Worm (Caenorhabditis elegans) whole organism, L3 larva: Measurements from ENCODE around the gene C15H9.5.

Source experiments
- R02D3.7 ChIP-seq: fragments of 150-350 bp; optimal IDR thresholded peaks from 2 replicates; lab custom pipeline; 2014; ENCODE audit warnings: missing biosample characterization, missing genetic modification characterization
- ZK546.5 ChIP-seq: sonication (generic microtip); optimal IDR thresholded peaks from 2 replicates; lab custom pipeline; 2017; ENCODE audit warnings: missing biosample characterization, missing genetic modification characterization
- aly-2 ChIP-seq: fragments of 150-350 bp; optimal IDR thresholded peaks from 2 replicates; lab custom pipeline; 2014; ENCODE audit warnings: missing biosample characterization, missing genetic modification characterization
- ama-1 ChIP-seq: fragments of 150-350 bp; optimal IDR thresholded peaks from 2 replicates; lab custom pipeline; 2018
- ceh-16 ChIP-seq: sonication (generic microtip); optimal IDR thresholded peaks from 2 replicates; lab custom pipeline; 2017; ENCODE audit warnings: missing biosample characterization, missing genetic modification characterization
- ceh-28 ChIP-seq: fragments of 150-350 bp; optimal IDR thresholded peaks from 2 replicates; lab custom pipeline; 2014; ENCODE audit warnings: missing biosample characterization, missing genetic modification reagents, missing genetic modification characterization
- ceh-82 ChIP-seq: fragments of 150-350 bp; optimal IDR thresholded peaks from 2 replicates; lab custom pipeline; 2014; ENCODE audit warnings: missing biosample characterization, missing genetic modification characterization
- ceh-9 ChIP-seq: sonication (generic microtip); optimal IDR thresholded peaks from 2 replicates; lab custom pipeline; 2018; ENCODE audit warnings: missing biosample characterization, missing genetic modification characterization
- daf-12 ChIP-seq: fragments of 150-350 bp; optimal IDR thresholded peaks from 2 replicates; lab custom pipeline; 2014; ENCODE audit warnings: missing biosample characterization, missing genetic modification reagents, missing genetic modification characterization
- egl-27 ChIP-seq: sonication (generic microtip); optimal IDR thresholded peaks from 4 replicates; lab custom pipeline; 2017; ENCODE audit warnings: missing biosample characterization, missing genetic modification reagents, missing genetic modification characterization
- egl-5 ChIP-seq: fragments of 150-350 bp; optimal IDR thresholded peaks from 2 replicates; lab custom pipeline; 2017; ENCODE audit warnings: missing biosample characterization, missing genetic modification reagents, missing genetic modification characterization, inconsistent platforms
- elt-1 ChIP-seq: fragments of 150-350 bp; optimal IDR thresholded peaks from 2 replicates; lab custom pipeline; 2014; ENCODE audit warnings: missing biosample characterization, missing genetic modification characterization
- elt-2 ChIP-seq: sonication (generic microtip); optimal IDR thresholded peaks from 2 replicates; lab custom pipeline; 2016; ENCODE audit warnings: missing genetic modification reagents, mild to moderate bottlenecking, missing genetic modification characterization, missing compliant biosample characterization
- elt-3 ChIP-seq, 3 experiments: fragments of 150-350 bp in 1 of 3; sonication (generic microtip) in 2 of 3; optimal IDR thresholded peaks; 2 replicates in 2 of 3; 4 replicates in 1 of 3; lab custom pipeline; 2014 to 2017; ENCODE audit warnings: missing biosample characterization in 3 of 3, missing genetic modification characterization in 3 of 3
- fkh-10 ChIP-seq: sonication (generic microtip); optimal IDR thresholded peaks from 2 replicates; lab custom pipeline; 2017; ENCODE audit warnings: missing biosample characterization, missing genetic modification reagents, missing genetic modification characterization
- fkh-2 ChIP-seq: fragments of 150-350 bp; optimal IDR thresholded peaks from 2 replicates; lab custom pipeline; 2014; ENCODE audit warnings: missing biosample characterization, missing genetic modification reagents, missing genetic modification characterization
- fos-1 ChIP-seq: fragments of 150-350 bp; optimal IDR thresholded peaks from 2 replicates; lab custom pipeline; 2014; ENCODE audit warnings: missing biosample characterization, missing genetic modification characterization
- hmg-11 ChIP-seq: sonication (generic microtip); optimal IDR thresholded peaks from 2 replicates; lab custom pipeline; 2016; ENCODE audit warnings: missing genetic modification characterization, missing compliant biosample characterization
- jun-1 ChIP-seq: fragments of 150-350 bp; optimal IDR thresholded peaks from 2 replicates; lab custom pipeline; 2014; ENCODE audit warnings: missing biosample characterization, missing genetic modification reagents, missing genetic modification characterization
- lin-15B ChIP-seq: fragments of 150-350 bp; optimal IDR thresholded peaks from 2 replicates; lab custom pipeline; 2014; ENCODE audit warnings: missing biosample characterization, missing genetic modification characterization
- lin-39 ChIP-seq: fragments of 150-350 bp; optimal IDR thresholded peaks from 2 replicates; lab custom pipeline; 2018; ENCODE audit warnings: missing biosample characterization, missing genetic modification reagents, missing genetic modification characterization
- lsy-12 ChIP-seq: sonication (generic microtip); optimal IDR thresholded peaks from 2 replicates; lab custom pipeline; 2016; ENCODE audit warnings: mild to moderate bottlenecking, missing genetic modification characterization, missing compliant biosample characterization
- mdl-1 ChIP-seq: fragments of 150-350 bp; optimal IDR thresholded peaks from 2 replicates; lab custom pipeline; 2014; ENCODE audit warnings: missing biosample characterization, missing genetic modification characterization
- mml-1 ChIP-seq: fragments of 150-350 bp; sonication (generic microtip); optimal IDR thresholded peaks from 3 replicates; lab custom pipeline; 2014; ENCODE audit warnings: missing biosample characterization, missing genetic modification characterization
- nfya-1 ChIP-seq: sonication (generic microtip); optimal IDR thresholded peaks from 2 replicates; lab custom pipeline; 2017; ENCODE audit warnings: missing genetic modification characterization, mild to moderate bottlenecking, missing compliant biosample characterization, antibody characterized with exemption, moderate library complexity; ENCODE audit not compliant: insufficient read depth
- nhr-11 ChIP-seq: fragments of 150-350 bp; optimal IDR thresholded peaks from 2 replicates; lab custom pipeline; 2014; ENCODE audit warnings: missing biosample characterization, missing genetic modification characterization
- nhr-12 ChIP-seq: fragments of 150-350 bp; optimal IDR thresholded peaks from 2 replicates; lab custom pipeline; 2014; ENCODE audit warnings: missing biosample characterization, missing genetic modification characterization
- nhr-23 ChIP-seq: fragments of 150-350 bp; optimal IDR thresholded peaks from 2 replicates; lab custom pipeline; 2014; ENCODE audit warnings: missing biosample characterization, missing genetic modification reagents, missing genetic modification characterization
- nhr-237 ChIP-seq: fragments of 150-350 bp; optimal IDR thresholded peaks from 2 replicates; lab custom pipeline; 2014; ENCODE audit warnings: missing biosample characterization, missing genetic modification characterization
- nhr-28 ChIP-seq: fragments of 150-350 bp; optimal IDR thresholded peaks from 2 replicates; lab custom pipeline; 2014; ENCODE audit warnings: missing biosample characterization, missing genetic modification characterization
- nhr-43 ChIP-seq: sonication (generic microtip); optimal IDR thresholded peaks from 2 replicates; lab custom pipeline; 2016; ENCODE audit warnings: mild to moderate bottlenecking, missing genetic modification characterization, missing compliant biosample characterization; ENCODE audit not compliant: poor library complexity, severe bottlenecking
- nhr-67 ChIP-seq: fragments of 150-350 bp; optimal IDR thresholded peaks from 2 replicates; lab custom pipeline; 2014; ENCODE audit warnings: missing biosample characterization, missing genetic modification characterization
- nhr-76 ChIP-seq: fragments of 150-350 bp; sonication (generic microtip); optimal IDR thresholded peaks from 5 replicates; lab custom pipeline; 2014; ENCODE audit warnings: missing biosample characterization, missing genetic modification characterization
- nhr-77 ChIP-seq: fragments of 150-350 bp; optimal IDR thresholded peaks from 2 replicates; lab custom pipeline; 2014; ENCODE audit warnings: missing biosample characterization, missing genetic modification characterization
- pha-4 ChIP-seq: fragments of 150-350 bp; optimal IDR thresholded peaks from 2 replicates; lab custom pipeline; 2014; ENCODE audit warnings: missing biosample characterization, missing genetic modification reagents, missing genetic modification characterization
- pqm-1 ChIP-seq: fragments of 150-350 bp; optimal IDR thresholded peaks from 2 replicates; lab custom pipeline; 2017; ENCODE audit warnings: missing biosample characterization, missing genetic modification characterization, inconsistent platforms
- sea-2 ChIP-seq: fragments of 150-350 bp; sonication (generic microtip); optimal IDR thresholded peaks from 4 replicates; lab custom pipeline; 2014; ENCODE audit warnings: missing biosample characterization, missing genetic modification reagents, missing genetic modification characterization
- skn-1 ChIP-seq: fragments of 150-350 bp; optimal IDR thresholded peaks from 2 replicates; lab custom pipeline; 2014; ENCODE audit warnings: missing biosample characterization, missing genetic modification characterization
- snpc-4 ChIP-seq: fragments of 150-350 bp; optimal IDR thresholded peaks from 2 replicates; lab custom pipeline; 2014; ENCODE audit warnings: missing biosample characterization, missing genetic modification characterization
- tbx-2 ChIP-seq: sonication (generic microtip); optimal IDR thresholded peaks from 2 replicates; lab custom pipeline; 2016; ENCODE audit warnings: mild to moderate bottlenecking, missing genetic modification characterization, missing compliant biosample characterization
- unc-62 ChIP-seq: fragments of 150-350 bp; sonication (generic microtip); optimal IDR thresholded peaks from 4 replicates; lab custom pipeline; 2014; ENCODE audit warnings: missing biosample characterization, missing genetic modification reagents, missing genetic modification characterization
- zag-1 ChIP-seq: fragments of 150-350 bp; optimal IDR thresholded peaks from 2 replicates; lab custom pipeline; 2014; ENCODE audit warnings: missing biosample characterization, missing genetic modification characterization
- ztf-11 ChIP-seq: fragments of 150-350 bp; optimal IDR thresholded peaks from 2 replicates; lab custom pipeline; 2014; ENCODE audit warnings: missing biosample characterization, missing genetic modification characterization
- ztf-4 ChIP-seq: fragments of 150-350 bp; optimal IDR thresholded peaks from 2 replicates; lab custom pipeline; 2014; ENCODE audit warnings: missing biosample characterization, missing genetic modification characterization

The C15H9.5 gene

ce11 chrX:6087676-6088075, 5.4 kb upstream of the C15H9.5 start, which contains the start of gene C45B2.8:
Gene C45B2.8, plus strand, starts transcription at chrX:6087976.
- no peak for TF ChIP-seq egl-5
- no peak for TF ChIP-seq nhr-77 (tag; lab: Kevin White, UChicago)

ce11 chrX:6088718-6089117, 4.4 kb upstream of the C15H9.5 start:
- peak; percentile 13 for TF ChIP-seq skn-1 (tag; lab: Kevin White, UChicago)
- TF ChIP-seq lsy-12 (tag; lab: Kevin White, UChicago) = peak; percentile 62
- TF ChIP-seq pqm-1 (tag; lab: Kevin White, UChicago) = peak; percentile 29
- TF ChIP-seq unc-62 (GFP tag; lab: Kevin White, UChicago) = no peak
- peak; percentile 36 for TF ChIP-seq nhr-77 (tag; lab: Kevin White, UChicago)
- peak; percentile 41 for TF ChIP-seq nhr-23
- TF ChIP-seq fos-1 = peak; percentile 78
- TF ChIP-seq ceh-28 (tag; lab: Kevin White, UChicago) = peak; percentile 63
- TF ChIP-seq nhr-12 = no peak
- peak; percentile 58 for TF ChIP-seq aly-2 (tag; lab: Kevin White, UChicago)
- TF ChIP-seq snpc-4 (tag; lab: Kevin White, UChicago) = no peak
- no peak for TF ChIP-seq sea-2 (GFP tag; lab: Kevin White, UChicago)
- no peak for TF ChIP-seq jun-1 (tag; lab: Kevin White, UChicago)
- no peak for TF ChIP-seq ZK546.5 (tag; lab: Kevin White, UChicago)
- no peak for TF ChIP-seq zag-1 (tag; lab: Kevin White, UChicago)
- no peak for TF ChIP-seq nhr-76 (tag; lab: Kevin White, UChicago)
- peak; percentile 33 for TF ChIP-seq elt-2
- peak; percentile 68 for TF ChIP-seq nhr-43 (tag; lab: Kevin White, UChicago)

ce11 chrX:6090779-6091178, 2.3 kb upstream of the C15H9.5 start:
- no peak for TF ChIP-seq nhr-23
- peak; percentile 56 for TF ChIP-seq pha-4 (tag; lab: Kevin White, UChicago)

- TF ChIP-seq mdl-1 (tag; lab: Kevin White, UChicago) (peak; percentile 66), ztf-11 (peak; percentile 47), pqm-1 (tag; lab: Kevin White, UChicago) (peak; percentile 89), nhr-43 (tag; lab: Kevin White, UChicago) (peak; percentile 88), pha-4 (tag; lab: Kevin White, UChicago) (peak; percentile 95), elt-3 (tag; optimal IDR thresholded peaks at IDR 0.05; lab: Kevin White, UChicago) (peak in 2 of 3 experiments; percentile 30 to 87), R02D3.7 (peak; percentile 80), sea-2 (GFP tag; lab: Kevin White, UChicago) (peak; percentile 37), ceh-82 (tag; lab: Kevin White, UChicago) (peak; percentile 81), fos-1 (peak; percentile 40), lin-15B (tag; lab: Kevin White, UChicago) (peak; percentile 95), nhr-28 (no peak), jun-1 (tag; lab: Kevin White, UChicago) (peak; percentile 97), snpc-4 (tag; lab: Kevin White, UChicago) (peak; percentile 59), ama-1 (lab: Kevin White, UChicago) (peak; percentile 78), egl-5 (peak; percentile 77), lsy-12 (tag; lab: Kevin White, UChicago) (peak; percentile 99), nhr-11 (peak; percentile 88), tbx-2 (tag; lab: Kevin White, UChicago) (peak; percentile 86), fkh-2 (tag; lab: Kevin White, UChicago) (no peak), egl-27 (peak; percentile 52), ztf-4 (tag; lab: Kevin White, UChicago) (peak; percentile 75), ceh-28 (tag; lab: Kevin White, UChicago) (peak; percentile 89), nhr-67 (no peak), ZK546.5 (tag; lab: Kevin White, UChicago) (no peak), nfya-1 (peak; percentile 100), nhr-23 (peak; percentile 96), skn-1 (tag; lab: Kevin White, UChicago) (peak; percentile 95), nhr-76 (tag; lab: Kevin White, UChicago) (peak; percentile 34), elt-2 (peak; percentile 97), hmg-11 (peak; percentile 94), daf-12 (tag; lab: Kevin White, UChicago) (no peak), nhr-77 (tag; lab: Kevin White, UChicago) (peak; percentile 59), nhr-237 (tag; lab: Kevin White, UChicago) (no peak), aly-2 (tag; lab: Kevin White, UChicago) (no peak), ceh-9 (tag; lab: Kevin White, UChicago) (no peak), zag-1 (tag; lab: Kevin White, UChicago) (no peak), ceh-16 (no peak), elt-1 (peak; percentile 57), nhr-12 (no peak), lin-39 (peak; percentile 98), mml-1 (peak; percentile 18), fkh-10 (GFP tag; lab: Kevin White, UChicago) (peak; percentile 28)
These were observed 1.1 kb upstream of the C15H9.5 start, which contains the start of gene hsp-3 for ce11 chrX:6091967-6092366. Gene hsp-3, minus strand, starts transcription at chrX:6092124.
